Fruit fly (Drosophila melanogaster): Measurements from ENCODE around the gene CG34281.

Gene CG34281

dm6 chr3R:17604880-17605667 lies 7.6 kb upstream of the CG34281 start:
- peak; percentile 4 for TF ChIP-seq Pif1A (GFP tag; optimal IDR thresholded peaks at IDR 0.05)
- TF ChIP-seq CG13204 (GFP tag; optimal IDR thresholded peaks at IDR 0.05), result peak; percentile 66
- peak; percentile 50 for TF ChIP-seq EcR (GFP tag; optimal IDR thresholded peaks at IDR 0.05)
- peak; percentile 15 for TF ChIP-seq CG8159 (tag; optimal IDR thresholded peaks at IDR 0.05)
- TF ChIP-seq CG4496 (GFP tag; IDR thresholded peaks at IDR 0.05), result 0 out of 3 replicates have a peak, but pooled peaks have one; percentile 24
- TF ChIP-seq CG15710 (tag; optimal IDR thresholded peaks at IDR 0.05), result no peak
- no peak for TF ChIP-seq fd96Ca (GFP tag; IDR thresholded peaks at IDR 0.05)

- TF ChIP-seq CG4496 (GFP tag; IDR thresholded peaks at IDR 0.05) (peak; percentile 9; the same call in 1 of the 3 replicates), CG34367 (tag; optimal IDR thresholded peaks at IDR 0.05) (no peak), CG12605 (GFP tag; IDR thresholded peaks at IDR 0.05) (no peak)
Observed at dm6 chr3R:17605872-17606271, 6.8 kb upstream of the CG34281 start, which contains the start of gene sll. Gene sll, plus strand, starts transcription at chr3R:17606106.

dm6 chr3R:17609059-17609458 lies 3.6 kb upstream of the CG34281 start, which contains the start of gene CG14329:
Gene CG14329, plus strand, starts transcription at chr3R:17609359.
- TF ChIP-seq CG32121 (GFP tag; IDR thresholded peaks at IDR 0.05) (no peak), CG8159 (tag; optimal IDR thresholded peaks at IDR 0.05) (no peak), CG34367 (tag; optimal IDR thresholded peaks at IDR 0.05) (no peak), CG4496 (GFP tag; IDR thresholded peaks at IDR 0.05) (no peak), CG13204 (GFP tag; optimal IDR thresholded peaks at IDR 0.05) (no peak), gl (tag; optimal IDR thresholded peaks at IDR 0.05) (no peak), CG14655 (GFP tag; optimal IDR thresholded peaks at IDR 0.05) (no peak), rn (GFP tag; IDR thresholded peaks at IDR 0.05) (no peak)

dm6 chr3R:17611411-17611810 lies 1.3 kb upstream of the CG34281 start, which contains the start of gene Edg91:
Gene Edg91, minus strand, starts transcription at chr3R:17611511.
- TF ChIP-seq CG34367 (tag; optimal IDR thresholded peaks at IDR 0.05) (no peak), CG14655 (GFP tag; optimal IDR thresholded peaks at IDR 0.05) (no peak), CG13204 (GFP tag; optimal IDR thresholded peaks at IDR 0.05) (no peak), CG9948 (tag; optimal IDR thresholded peaks at IDR 0.05) (no peak), CG10348 (GFP tag; IDR thresholded peaks at IDR 0.05) (no peak), CG8301 (tag; optimal IDR thresholded peaks at IDR 0.05) (no peak), Snoo (tag; optimal IDR thresholded peaks at IDR 0.05) (no peak), CG17806 (tag; optimal IDR thresholded peaks at IDR 0.05) (no peak)

dm6 chr3R:17611836-17612235 lies 851 bp upstream of the CG34281 start:
- TF ChIP-seq gl (tag; optimal IDR thresholded peaks at IDR 0.05) (no peak), EcR (GFP tag; optimal IDR thresholded peaks at IDR 0.05) (no peak), Ets98B (GFP tag; IDR thresholded peaks at IDR 0.05) (no peak), Snoo (tag; optimal IDR thresholded peaks at IDR 0.05) (no peak), CG17806 (tag; optimal IDR thresholded peaks at IDR 0.05) (no peak), CG13204 (GFP tag; optimal IDR thresholded peaks at IDR 0.05) (no peak), Pif1B (GFP tag; optimal IDR thresholded peaks at IDR 0.05) (no peak), CG14655 (GFP tag; optimal IDR thresholded peaks at IDR 0.05) (no peak), fd96Ca (GFP tag; IDR thresholded peaks at IDR 0.05) (no peak), CG8159 (tag; optimal IDR thresholded peaks at IDR 0.05) (no peak), CG15710 (tag; optimal IDR thresholded peaks at IDR 0.05) (no peak), CG8301 (tag; optimal IDR thresholded peaks at IDR 0.05) (no peak)

- TF ChIP-seq CG9948 (tag; optimal IDR thresholded peaks at IDR 0.05) (no peak), gl (tag; optimal IDR thresholded peaks at IDR 0.05) (no peak), EcR (GFP tag; optimal IDR thresholded peaks at IDR 0.05) (peak; percentile 75), CG17806 (tag; optimal IDR thresholded peaks at IDR 0.05) (no peak), CG8301 (tag; optimal IDR thresholded peaks at IDR 0.05) (no peak)
Observed at dm6 chr3R:17613549-17613948, 862 bp downstream of the CG34281 start, which contains the start of gene CG14327. Gene CG14327, plus strand, starts transcription at chr3R:17613709.

dm6 chr3R:17615076-17615475 lies 2.4 kb downstream of the CG34281 start:
- TF ChIP-seq CG15710 (tag; optimal IDR thresholded peaks at IDR 0.05), result no peak
- no peak for TF ChIP-seq CG10348 (GFP tag; IDR thresholded peaks at IDR 0.05)
- no peak for TF ChIP-seq D1 (tag; optimal IDR thresholded peaks at IDR 0.05)
- TF ChIP-seq gl (tag; optimal IDR thresholded peaks at IDR 0.05), result peak; percentile 10

dm6 chr3R:17615746-17616145 lies 3.1 kb downstream of the CG34281 start:
- TF ChIP-seq D1 (tag; optimal IDR thresholded peaks at IDR 0.05), result no peak
- TF ChIP-seq CG10348 (GFP tag; IDR thresholded peaks at IDR 0.05), result no peak
- no peak for TF ChIP-seq CG14655 (GFP tag; optimal IDR thresholded peaks at IDR 0.05)
- TF ChIP-seq CG8159 (tag; optimal IDR thresholded peaks at IDR 0.05), result no peak
- TF ChIP-seq Ets98B (GFP tag; IDR thresholded peaks at IDR 0.05), result no peak
- no peak for TF ChIP-seq CG17806 (tag; optimal IDR thresholded peaks at IDR 0.05)
- TF ChIP-seq CG13204 (GFP tag; optimal IDR thresholded peaks at IDR 0.05), result no peak
- TF ChIP-seq Pif1B (GFP tag; optimal IDR thresholded peaks at IDR 0.05), result no peak
- TF ChIP-seq gl (tag; optimal IDR thresholded peaks at IDR 0.05), result no peak
- no peak for TF ChIP-seq CG34367 (tag; optimal IDR thresholded peaks at IDR 0.05)
- no peak for TF ChIP-seq CG12605 (GFP tag; IDR thresholded peaks at IDR 0.05)
- TF ChIP-seq CG9948 (tag; optimal IDR thresholded peaks at IDR 0.05), result no peak
- no peak for TF ChIP-seq CG8301 (tag; optimal IDR thresholded peaks at IDR 0.05)
- TF ChIP-seq Pif1A (GFP tag; optimal IDR thresholded peaks at IDR 0.05), result no peak
- TF ChIP-seq CG15710 (tag; optimal IDR thresholded peaks at IDR 0.05), result no peak
- TF ChIP-seq fd96Ca (GFP tag; IDR thresholded peaks at IDR 0.05), result no peak
